Fruit fly (Drosophila melanogaster): ENCODE data around the gene muc.

- TF ChIP-seq CG18599 (GFP tag; optimal IDR thresholded peaks at IDR 0.05) (no peak), pros (GFP tag; optimal IDR thresholded peaks at IDR 0.05) (no peak)
Measured at dm6 chr2L:7431861-7432601, 5.4 kb downstream of the muc start.

Measured in whole organism, embryonic.